Fruit fly (Drosophila melanogaster): ENCODE measurements around the gene CG17108.

The CG17108 gene

dm6 chr2L:10697992-10698391, 4.1 kb upstream of the CG17108 start, which contains the start of gene CG7300:
Gene CG7300 (minus strand): TSS chr2L:10698043.
- TF ChIP-seq CTCF (optimal IDR thresholded peaks at IDR 0.05) (no peak), CG8478 (optimal IDR thresholded peaks at IDR 0.05) (no peak)

- TF ChIP-seq CG8478 (optimal IDR thresholded peaks at IDR 0.05) (no peak), CTCF (optimal IDR thresholded peaks at IDR 0.05) (no peak)
Observed at dm6 chr2L:10693018-10693417, 885 bp downstream of the CG17108 start.

dm6 chr2L:10689221-10690034, 4.5 kb downstream of the CG17108 start, which contains the start of gene CG7294:
Gene CG7294 (minus strand): TSS chr2L:10689271.
- TF ChIP-seq CG8478 (optimal IDR thresholded peaks at IDR 0.05) (no peak), CTCF (optimal IDR thresholded peaks at IDR 0.05) (no peak)

- TF ChIP-seq CTCF (optimal IDR thresholded peaks at IDR 0.05), result no peak
- no peak for TF ChIP-seq CG8478 (optimal IDR thresholded peaks at IDR 0.05)
Observed at dm6 chr2L:10688764-10689163, 5.1 kb downstream of the CG17108 start.

- TF ChIP-seq CG8478 (optimal IDR thresholded peaks at IDR 0.05), result no peak
- TF ChIP-seq CTCF (optimal IDR thresholded peaks at IDR 0.05), result no peak
Observed at dm6 chr2L:10687794-10688185, 6.1 kb downstream of the CG17108 start.

- TF ChIP-seq CG8478 (optimal IDR thresholded peaks at IDR 0.05) (no peak), CTCF (optimal IDR thresholded peaks at IDR 0.05) (no peak)
Observed at dm6 chr2L:10687009-10687793, 6.7 kb downstream of the CG17108 start, which contains the start of gene CG7296. Gene CG7296 (minus strand): TSS chr2L:10687066.

dm6 chr2L:10685666-10686065, 8.2 kb downstream of the CG17108 start:
- TF ChIP-seq CG8478 (optimal IDR thresholded peaks at IDR 0.05) (no peak), CTCF (optimal IDR thresholded peaks at IDR 0.05) (no peak)

- no peak for TF ChIP-seq CTCF (optimal IDR thresholded peaks at IDR 0.05)
- TF ChIP-seq CG8478 (optimal IDR thresholded peaks at IDR 0.05), result no peak
Observed at dm6 chr2L:10684309-10684708, 9.6 kb downstream of the CG17108 start, which contains the start of gene CG7299. Gene CG7299 (minus strand): TSS chr2L:10684409.

dm6 chr2L:10682912-10683311, 11.0 kb downstream of the CG17108 start:
- TF ChIP-seq CG8478 (optimal IDR thresholded peaks at IDR 0.05), result no peak
- TF ChIP-seq CTCF (optimal IDR thresholded peaks at IDR 0.05), result no peak

- no peak for TF ChIP-seq CG8478 (optimal IDR thresholded peaks at IDR 0.05)
- no peak for TF ChIP-seq CTCF (optimal IDR thresholded peaks at IDR 0.05)
Observed at dm6 chr2L:10682197-10682596, 11.7 kb downstream of the CG17108 start.

dm6 chr2L:10681602-10682001, 12.3 kb downstream of the CG17108 start, which contains the start of gene CG17107:
Gene CG17107 (plus strand): TSS chr2L:10681902.
- TF ChIP-seq CG8478 (optimal IDR thresholded peaks at IDR 0.05) (no peak), CTCF (optimal IDR thresholded peaks at IDR 0.05) (no peak)

dm6 chr2L:10680584-10681080, 13.3 kb downstream of the CG17108 start, which contains the start of gene CG17105:
Gene CG17105 (plus strand): TSS chr2L:10681030.
- TF ChIP-seq CTCF (optimal IDR thresholded peaks at IDR 0.05) (no peak), CG8478 (optimal IDR thresholded peaks at IDR 0.05) (no peak)

- TF ChIP-seq CTCF (optimal IDR thresholded peaks at IDR 0.05) (no peak), CG8478 (optimal IDR thresholded peaks at IDR 0.05) (no peak)
Observed at dm6 chr2L:10679568-10679967, 14.3 kb downstream of the CG17108 start.

- TF ChIP-seq CG8478 (optimal IDR thresholded peaks at IDR 0.05) (no peak), CTCF (optimal IDR thresholded peaks at IDR 0.05) (no peak)
Observed at dm6 chr2L:10677715-10678088, 16.2 kb downstream of the CG17108 start.

- TF ChIP-seq CTCF (optimal IDR thresholded peaks at IDR 0.05), result no peak
- TF ChIP-seq CG8478 (optimal IDR thresholded peaks at IDR 0.05), result no peak
Observed at dm6 chr2L:10676933-10677714, 16.8 kb downstream of the CG17108 start, which contains the start of gene CG17104. Gene CG17104 (plus strand): TSS chr2L:10677198.
